Worm (Caenorhabditis elegans) whole organism, L1 larva: ENCODE measurements around the gene F37H8.6.

ENCODE experiments used
- ceh-82 ChIP-seq, 3 experiments: fragments of 150-350 bp in 1 of 3; sonication (generic microtip) in 2 of 3; optimal IDR thresholded peaks; 2 replicates each; lab custom pipeline; 2014 to 2017; ENCODE audit warnings: missing biosample characterization in 3 of 3, missing genetic modification characterization in 3 of 3
- egl-27 ChIP-seq, 2 experiments: fragments of 150-350 bp in 1 of 2; sonication (generic microtip); optimal IDR thresholded peaks; 3 replicates each; lab custom pipeline; 2017 to 2018; ENCODE audit warnings: missing biosample characterization in 2 of 2, missing genetic modification characterization in 2 of 2, missing genetic modification reagents in 2 of 2
- fos-1 ChIP-seq: fragments of 150-350 bp; optimal IDR thresholded peaks from 2 replicates; lab custom pipeline; 2014; ENCODE audit warnings: missing biosample characterization, missing genetic modification characterization
- hlh-17 ChIP-seq: fragments of 200-800 bp; sonication (Bioruptor generic); optimal IDR thresholded peaks from 2 replicates; lab custom pipeline; 2018; ENCODE audit warnings: missing genetic modification characterization, mild to moderate bottlenecking, missing compliant biosample characterization, moderate library complexity, borderline replicate concordance
- nhr-19 ChIP-seq: fragments of 200-800 bp; sonication (Bioruptor generic); conservative IDR thresholded peaks from 2 replicates; pipeline ENCODE4 v1.3.6; 2022; ENCODE audit warnings: missing genetic modification characterization, missing compliant biosample characterization
- pqm-1 ChIP-seq: sonication (generic microtip); optimal IDR thresholded peaks from 3 replicates; lab custom pipeline; 2017; ENCODE audit warnings: missing biosample characterization, missing genetic modification characterization
- unc-130 ChIP-seq: fragments of 150-350 bp; optimal IDR thresholded peaks from 2 replicates; lab custom pipeline; 2017; ENCODE audit warnings: missing biosample characterization, missing genetic modification characterization, inconsistent platforms

- TF ChIP-seq egl-27 (tag; optimal IDR thresholded peaks at IDR 0.05; lab: Kevin White, UChicago) (no peak), ceh-82 (tag; optimal IDR thresholded peaks at IDR 0.05; lab: Kevin White, UChicago) (no peak), unc-130 (tag; lab: Kevin White, UChicago) (no peak), nhr-19 (GFP tag; lab: Robert Waterston, UW) (no peak), pqm-1 (tag; lab: Kevin White, UChicago) (no peak), hlh-17 (no peak), fos-1 (tag; lab: Kevin White, UChicago) (no peak)
These were observed 21.9 kb downstream of the F37H8.6 start for ce11 chrII:11155400-11155799.
